Worm (Caenorhabditis elegans): Measurements from ENCODE around the gene cwn-2.

DNA sequence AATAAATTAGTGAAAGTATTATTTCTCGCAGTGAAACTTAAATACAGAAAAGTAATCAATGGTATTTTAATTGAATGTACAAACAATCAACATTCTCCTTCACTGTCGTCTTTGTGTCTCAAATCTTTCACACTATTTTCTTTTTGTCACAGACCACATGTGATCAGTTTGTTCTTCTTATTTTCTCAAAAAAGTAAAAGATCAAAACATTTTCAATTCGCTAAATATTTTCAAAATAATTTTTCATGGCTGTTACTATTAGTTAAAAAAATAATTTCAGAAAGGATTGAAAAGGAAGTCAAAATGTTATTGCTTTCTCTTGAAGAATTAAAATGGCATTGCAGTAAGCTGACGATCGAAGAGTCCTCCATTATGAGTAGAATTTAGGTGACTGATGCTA lies 26.8 kb upstream of the cwn-2 start, which contains the start of gene dhs-31:
- TF ChIP-seq ztf-29 (GFP tag; IDR thresholded peaks at IDR 0.05) (no peak), flt-1 (GFP tag; IDR thresholded peaks at IDR 0.05) (no peak), cog-1 (tag; optimal IDR thresholded peaks at IDR 0.05) (no peak), ref-1 (GFP tag; conservative IDR thresholded peaks at IDR 0.05) (no peak)

All from whole organism, midembryonic.